Fruit fly (Drosophila melanogaster): ENCODE results near the gene Ssdp.

The Ssdp gene

dm6 chr3R:18223434-18223833 is 24.0 kb upstream of the Ssdp start, which contains the start of the genes mTerf5 and Non3 (continued):
- TF ChIP-seq CG14965 (GFP tag; optimal IDR thresholded peaks at IDR 0.05; ENCODE audit: borderline replicate concordance), result no peak
- peak; percentile 83 for TF ChIP-seq hb (GFP tag; IDR thresholded peaks at IDR 0.05; ENCODE audit: partially characterized antibody)
- no peak for TF ChIP-seq Dad (GFP tag; optimal IDR thresholded peaks at IDR 0.05)
- TF ChIP-seq Hmx (GFP tag; optimal IDR thresholded peaks at IDR 0.05), result no peak
- TF ChIP-seq slp2 (GFP tag; optimal IDR thresholded peaks at IDR 0.05), result no peak
- TF ChIP-seq CG14014 (GFP tag; IDR thresholded peaks at IDR 0.05), result no peak
- TF ChIP-seq crc (GFP tag; optimal IDR thresholded peaks at IDR 0.05), result no peak
- peak; percentile 37; the same call in 1 of the 3 replicates for TF ChIP-seq Optix (GFP tag; IDR thresholded peaks at IDR 0.05)
- no peak for TF ChIP-seq Doc2 (GFP tag; IDR thresholded peaks at IDR 0.05)
- TF ChIP-seq CG10979 (tag; optimal IDR thresholded peaks at IDR 0.05), result peak; percentile 62
- no peak for TF ChIP-seq CG10565 (GFP tag; optimal IDR thresholded peaks at IDR 0.05)
- TF ChIP-seq CG7357 (GFP tag; IDR thresholded peaks at IDR 0.05), result no peak
- TF ChIP-seq CG34422 (GFP tag; IDR thresholded peaks at IDR 0.05), result peak; percentile 77
- no peak for TF ChIP-seq Neu2 (GFP tag; optimal IDR thresholded peaks at IDR 0.05; ENCODE audit: borderline replicate concordance)
- no peak for TF ChIP-seq CG1647 (GFP tag; optimal IDR thresholded peaks at IDR 0.05)
- TF ChIP-seq Fer3 (tag; optimal IDR thresholded peaks at IDR 0.05), result peak; percentile 42
- peak; percentile 84 for TF ChIP-seq CG12391 (tag; optimal IDR thresholded peaks at IDR 0.05)
- peak; percentile 58 for TF ChIP-seq caup (GFP tag; optimal IDR thresholded peaks at IDR 0.05; ENCODE audit: severe bottlenecking)
- TF ChIP-seq Hey (tag; optimal IDR thresholded peaks at IDR 0.05), result no peak
- TF ChIP-seq sob (GFP tag; IDR thresholded peaks at IDR 0.05), result peak; percentile 25; the same call in 1 of the 2 replicates
- TF ChIP-seq CG17568 (GFP tag; optimal IDR thresholded peaks at IDR 0.05), result no peak
- peak; percentile 77 for TF ChIP-seq Dref (GFP tag; IDR thresholded peaks at IDR 0.05)
- no peak for TF ChIP-seq D19B (GFP tag; optimal IDR thresholded peaks at IDR 0.05)
- no peak for TF ChIP-seq Dfd (GFP tag; optimal IDR thresholded peaks at IDR 0.05)
- peak; percentile 66 for TF ChIP-seq grau (tag; optimal IDR thresholded peaks at IDR 0.05)
- TF ChIP-seq repo (GFP tag; optimal IDR thresholded peaks at IDR 0.05), result peak; percentile 18
- no peak for TF ChIP-seq D (optimal IDR thresholded peaks at IDR 0.05)
- no peak for TF ChIP-seq D (GFP tag; optimal IDR thresholded peaks at IDR 0.05)
- peak; percentile 40 for TF ChIP-seq HHEX (GFP tag; optimal IDR thresholded peaks at IDR 0.05)
- TF ChIP-seq CG2889 (GFP tag; IDR thresholded peaks at IDR 0.05), result no peak
- peak; percentile 44 for TF ChIP-seq CG7271 (tag; optimal IDR thresholded peaks at IDR 0.05)
- TF ChIP-seq knrl (GFP tag; IDR thresholded peaks at IDR 0.05; ENCODE audit: partially characterized antibody), result peak; percentile 92
- TF ChIP-seq br (optimal IDR thresholded peaks at IDR 0.05), result no peak
- TF ChIP-seq CG33213 (GFP tag; optimal IDR thresholded peaks at IDR 0.05), result no peak
- TF ChIP-seq CG6813 (GFP tag; optimal IDR thresholded peaks at IDR 0.05), result no peak
- peak; percentile 45; the same call in 1 of the 2 replicates for TF ChIP-seq ato (GFP tag; IDR thresholded peaks at IDR 0.05; ENCODE audit: partially characterized antibody)
- TF ChIP-seq wor (GFP tag; IDR thresholded peaks at IDR 0.05), result no peak
- TF ChIP-seq E2f1 (GFP tag; IDR thresholded peaks at IDR 0.05), result peak; percentile 11; the same call in 1 of the 2 replicates
- TF ChIP-seq stc (GFP tag; IDR thresholded peaks at IDR 0.05), result no peak
- TF ChIP-seq chinmo (GFP tag; IDR thresholded peaks at IDR 0.05; ENCODE audit: partially characterized antibody), result peak; percentile 91; the same call in 3 of the 4 replicates
- no peak for TF ChIP-seq CG4360 (GFP tag; IDR thresholded peaks at IDR 0.05)
- TF ChIP-seq CG6791 (GFP tag; IDR thresholded peaks at IDR 0.05; ENCODE audit: partially characterized antibody), result peak; percentile 78
- TF ChIP-seq CG7928 (GFP tag; optimal IDR thresholded peaks at IDR 0.05), result no peak
- TF ChIP-seq exex (tag; optimal IDR thresholded peaks at IDR 0.05), result peak; percentile 12
- TF ChIP-seq CG10321 (GFP tag; IDR thresholded peaks at IDR 0.05), result no peak
- TF ChIP-seq CG18619 (GFP tag; optimal IDR thresholded peaks at IDR 0.05), result peak; percentile 9
- TF ChIP-seq ap (GFP tag; IDR thresholded peaks at IDR 0.05), result no peak
- no peak for TF ChIP-seq fd102C (GFP tag; optimal IDR thresholded peaks at IDR 0.05)
- no peak for TF ChIP-seq org-1 (GFP tag; optimal IDR thresholded peaks at IDR 0.05)
- TF ChIP-seq CG15514 (GFP tag; optimal IDR thresholded peaks at IDR 0.05), result peak; percentile 62
- TF ChIP-seq emc (GFP tag; optimal IDR thresholded peaks at IDR 0.05), result no peak

All from whole organism, embryonic.